Worm (Caenorhabditis elegans) whole organism, L4 larva: ENCODE measurements around the gene R09F10.5.

Experiments used
- F44E2.7 ChIP-seq: fragments of 200-800 bp; sonication (Bioruptor generic); IDR thresholded peaks from 2 replicates; pipeline ENCODE4 v2.1.2; 2022; ENCODE audit warnings: missing genetic modification characterization, missing compliant biosample characterization
- R02D3.7 ChIP-seq: fragments of 150-350 bp; sonication (generic microtip); optimal IDR thresholded peaks from 3 replicates; lab custom pipeline; 2014; ENCODE audit warnings: missing biosample characterization, missing genetic modification characterization
- T20F7.1 ChIP-seq: fragments of 200-800 bp; sonication (Bioruptor generic); optimal IDR thresholded peaks from 2 replicates; lab custom pipeline; 2018; ENCODE audit warnings: mild to moderate bottlenecking, missing genetic modification characterization, missing compliant biosample characterization
- Y75B8A.6 ChIP-seq: fragments of 200-800 bp; sonication (Bioruptor generic); IDR thresholded peaks from 2 replicates; pipeline ENCODE4 v1.3.6; 2022; ENCODE audit warnings: missing genetic modification reagents, missing genetic modification characterization, missing compliant biosample characterization
- ZK546.5 ChIP-seq, 2 experiments: sonication (generic microtip); optimal IDR thresholded peaks; 2 replicates each; lab custom pipeline; 2017; ENCODE audit warnings: missing biosample characterization in 2 of 2, missing genetic modification characterization in 2 of 2
- ama-1 ChIP-seq: fragments of 150-350 bp; optimal IDR thresholded peaks from 2 replicates; lab custom pipeline; 2014; ENCODE audit warnings: inconsistent platforms, mixed read lengths
- arid-1 ChIP-seq: fragments of 200-800 bp; sonication (Bioruptor generic); conservative IDR thresholded peaks from 2 replicates; pipeline ENCODE4 v1.3.6; 2022; ENCODE audit warnings: missing genetic modification reagents, missing genetic modification characterization, missing compliant biosample characterization
- cey-2 ChIP-seq: sonication (generic microtip); optimal IDR thresholded peaks from 3 replicates; lab custom pipeline; 2017; ENCODE audit warnings: missing genetic modification characterization, mild to moderate bottlenecking, missing compliant biosample characterization, antibody characterized with exemption, borderline replicate concordance; ENCODE audit not compliant: insufficient read depth
- daf-12 ChIP-seq: fragments of 150-350 bp; optimal IDR thresholded peaks from 2 replicates; lab custom pipeline; 2014; ENCODE audit warnings: missing biosample characterization, missing genetic modification reagents, missing genetic modification characterization
- daf-16 ChIP-seq, 3 experiments: sonication (generic microtip); optimal IDR thresholded peaks; 2 replicates each; lab custom pipeline; 2016 to 2017; ENCODE audit warnings: missing genetic modification characterization in 3 of 3, missing genetic modification reagents in 3 of 3, mild to moderate bottlenecking in 2 of 3, missing compliant biosample characterization in 2 of 3, missing biosample characterization in 1 of 3, moderate library complexity in 1 of 3
- daf-8 ChIP-seq: fragments of 200-800 bp; sonication (Bioruptor generic); IDR thresholded peaks from 2 replicates; pipeline ENCODE4 v1.3.6; 2022; ENCODE audit warnings: missing genetic modification characterization, missing compliant biosample characterization
- dmd-6 ChIP-seq: fragments of 200-800 bp; sonication (Bioruptor generic); IDR thresholded peaks from 2 replicates; pipeline ENCODE4 v1.3.6; 2022; ENCODE audit warnings: missing genetic modification reagents, missing genetic modification characterization, missing compliant biosample characterization
- dve-1 ChIP-seq: sonication (generic microtip); optimal IDR thresholded peaks from 2 replicates; lab custom pipeline; 2017; ENCODE audit warnings: antibody characterized with exemption, mild to moderate bottlenecking, missing genetic modification characterization, missing compliant biosample characterization; ENCODE audit not compliant: insufficient read depth
- egl-43 ChIP-seq: fragments of 200-800 bp; sonication (Bioruptor generic); IDR thresholded peaks from 2 replicates; pipeline ENCODE4 v1.3.6; 2022; ENCODE audit warnings: missing genetic modification reagents, missing genetic modification characterization, missing compliant biosample characterization
- hlh-11 ChIP-seq: fragments of 200-800 bp; sonication (Bioruptor generic); optimal IDR thresholded peaks from 2 replicates; lab custom pipeline; 2018; ENCODE audit warnings: mild to moderate bottlenecking, missing genetic modification characterization, missing compliant biosample characterization
- hlh-30 ChIP-seq: sonication (generic microtip); optimal IDR thresholded peaks from 2 replicates; lab custom pipeline; 2017; ENCODE audit warnings: antibody characterized with exemption, mild to moderate bottlenecking, missing genetic modification characterization, missing compliant biosample characterization; ENCODE audit not compliant: insufficient read depth
- hmg-1.1 ChIP-seq: fragments of 200-800 bp; sonication (Bioruptor generic); IDR thresholded peaks from 2 replicates; pipeline ENCODE4 v1.3.6; 2022; ENCODE audit warnings: missing genetic modification reagents, missing genetic modification characterization, missing compliant biosample characterization
- lin-13 ChIP-seq: fragments of 150-350 bp; optimal IDR thresholded peaks from 2 replicates; lab custom pipeline; 2014; ENCODE audit warnings: missing biosample characterization, missing genetic modification reagents, missing genetic modification characterization
- lin-29 ChIP-seq: fragments of 200-800 bp; sonication (Bioruptor generic); IDR thresholded peaks from 2 replicates; pipeline ENCODE4 v1.3.6; 2022; ENCODE audit warnings: missing genetic modification reagents, missing genetic modification characterization, missing compliant biosample characterization
- lin-38 ChIP-seq: fragments of 200-800 bp; sonication (Bioruptor generic); IDR thresholded peaks from 2 replicates; pipeline ENCODE4 v1.3.6; 2022; ENCODE audit warnings: missing genetic modification reagents, missing genetic modification characterization, missing compliant biosample characterization
- madf-9 ChIP-seq: fragments of 200-800 bp; sonication (Bioruptor generic); conservative IDR thresholded peaks from 2 replicates; pipeline ENCODE4 v1.3.6; 2022; ENCODE audit warnings: missing genetic modification reagents, missing genetic modification characterization, missing compliant biosample characterization
- mdl-1 ChIP-seq, 2 experiments: fragments of 150-350 bp in 1 of 2; sonication (generic microtip) in 1 of 2; optimal IDR thresholded peaks; 2 replicates each; lab custom pipeline; 2014 to 2017; ENCODE audit warnings: missing biosample characterization in 2 of 2, missing genetic modification characterization in 2 of 2
- mep-1 ChIP-seq: fragments of 150-350 bp; sonication (generic microtip); optimal IDR thresholded peaks from 3 replicates; lab custom pipeline; 2014; ENCODE audit warnings: missing biosample characterization, missing genetic modification characterization
- mxl-2 ChIP-seq: fragments of 200-800 bp; sonication (Bioruptor generic); conservative IDR thresholded peaks from 2 replicates; pipeline ENCODE4 v1.3.6; 2022; ENCODE audit warnings: missing genetic modification reagents, missing genetic modification characterization, missing compliant biosample characterization
- mxl-3 ChIP-seq: fragments of 200-800 bp; sonication (Bioruptor generic); optimal IDR thresholded peaks from 2 replicates; lab custom pipeline; 2018; ENCODE audit warnings: mild to moderate bottlenecking, missing genetic modification characterization, missing compliant biosample characterization
- nhr-10 ChIP-seq: fragments of 150-350 bp; optimal IDR thresholded peaks from 2 replicates; lab custom pipeline; 2014; ENCODE audit warnings: missing biosample characterization, missing genetic modification characterization
- nhr-25 ChIP-seq: sonication (generic microtip); optimal IDR thresholded peaks from 2 replicates; lab custom pipeline; 2017; ENCODE audit warnings: missing genetic modification characterization, mild to moderate bottlenecking, missing compliant biosample characterization, antibody characterized with exemption, moderate library complexity, borderline replicate concordance; ENCODE audit not compliant: insufficient read depth
- nhr-28 ChIP-seq: fragments of 150-350 bp; optimal IDR thresholded peaks from 2 replicates; lab custom pipeline; 2014; ENCODE audit warnings: missing biosample characterization, missing genetic modification characterization
- nhr-41 ChIP-seq: fragments of 200-800 bp; sonication (Bioruptor generic); IDR thresholded peaks from 2 replicates; pipeline ENCODE4 v1.3.6; 2022; ENCODE audit warnings: missing genetic modification reagents, missing genetic modification characterization, missing compliant biosample characterization
- nhr-42 ChIP-seq: fragments of 200-800 bp; sonication (Bioruptor generic); IDR thresholded peaks from 2 replicates; pipeline ENCODE4 v1.3.6; 2022; ENCODE audit warnings: missing genetic modification characterization, missing compliant biosample characterization
- nhr-6 ChIP-seq: fragments of 150-350 bp; optimal IDR thresholded peaks from 2 replicates; lab custom pipeline; 2014; ENCODE audit warnings: missing biosample characterization, missing genetic modification characterization
- nhr-77 ChIP-seq: fragments of 150-350 bp; optimal IDR thresholded peaks from 2 replicates; lab custom pipeline; 2014; ENCODE audit warnings: missing biosample characterization, missing genetic modification characterization
- pqm-1 ChIP-seq: sonication (generic microtip); optimal IDR thresholded peaks from 2 replicates; lab custom pipeline; 2017; ENCODE audit warnings: missing biosample characterization, missing genetic modification characterization
- sdz-12 ChIP-seq: fragments of 200-800 bp; sonication (Bioruptor generic); optimal IDR thresholded peaks from 2 replicates; lab custom pipeline; 2018; ENCODE audit warnings: mild to moderate bottlenecking, missing genetic modification characterization, missing compliant biosample characterization
- skn-1 ChIP-seq: fragments of 150-350 bp; optimal IDR thresholded peaks from 2 replicates; lab custom pipeline; 2014; ENCODE audit warnings: missing biosample characterization, missing genetic modification characterization
- spr-1 ChIP-seq: sonication (generic microtip); optimal IDR thresholded peaks from 2 replicates; lab custom pipeline; 2016; ENCODE audit warnings: mild to moderate bottlenecking, missing genetic modification characterization, missing compliant biosample characterization
- tag-97 ChIP-seq: fragments of 200-800 bp; sonication (Bioruptor generic); IDR thresholded peaks from 2 replicates; pipeline ENCODE4 v1.3.6; 2022; ENCODE audit warnings: missing genetic modification characterization, missing compliant biosample characterization
- tra-1 ChIP-seq: fragments of 200-800 bp; sonication (Bioruptor generic); IDR thresholded peaks from 2 replicates; pipeline ENCODE4 v1.3.6; 2022; ENCODE audit warnings: missing genetic modification reagents, missing genetic modification characterization, missing compliant biosample characterization
- unc-62 ChIP-seq, 3 experiments: fragments of 150-350 bp in 1 of 3; sonication (generic microtip); optimal IDR thresholded peaks in 2 of 3; peaks in 1 of 3; 1 replicate in 1 of 3; 2 replicates in 2 of 3; lab custom pipeline; 2014 to 2017; ENCODE audit warnings: missing biosample characterization in 3 of 3, missing genetic modification characterization in 3 of 3, missing genetic modification reagents in 3 of 3, missing genotype in 1 of 3
- zfp-3 ChIP-seq: fragments of 200-800 bp; sonication (Bioruptor generic); conservative IDR thresholded peaks from 2 replicates; pipeline ENCODE4 v1.3.6; 2022; ENCODE audit warnings: missing genetic modification reagents, missing genetic modification characterization, missing compliant biosample characterization
- ztf-11 ChIP-seq: fragments of 150-350 bp; optimal IDR thresholded peaks from 2 replicates; lab custom pipeline; 2014; ENCODE audit warnings: missing biosample characterization, missing genetic modification characterization

R09F10.5 gene

DNA sequence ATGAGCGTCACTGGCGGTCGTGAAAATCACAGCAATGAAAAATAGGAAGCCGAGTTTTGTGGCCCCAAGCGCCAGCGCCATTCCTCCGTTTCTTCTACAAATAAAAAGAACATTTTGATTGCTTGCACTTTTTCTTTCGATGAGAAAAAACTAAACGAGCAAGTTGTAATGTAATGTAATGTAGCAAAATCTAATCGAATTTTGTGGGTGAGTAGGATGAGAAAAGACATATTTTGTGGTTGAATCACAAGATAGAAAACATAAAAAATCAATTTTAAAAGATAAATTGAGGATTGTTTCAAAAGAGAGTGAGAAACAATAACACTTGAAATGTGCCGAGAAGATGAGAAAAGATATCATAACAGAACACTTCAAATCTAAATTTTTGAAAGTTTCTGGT is at the start of gene R09F10.5:
R09F10.5 (minus strand) TSS at position 101 of the 400 bp plus-strand sequence.
- no peak for TF ChIP-seq nhr-6 (tag; lab: Kevin White, UChicago)

DNA sequence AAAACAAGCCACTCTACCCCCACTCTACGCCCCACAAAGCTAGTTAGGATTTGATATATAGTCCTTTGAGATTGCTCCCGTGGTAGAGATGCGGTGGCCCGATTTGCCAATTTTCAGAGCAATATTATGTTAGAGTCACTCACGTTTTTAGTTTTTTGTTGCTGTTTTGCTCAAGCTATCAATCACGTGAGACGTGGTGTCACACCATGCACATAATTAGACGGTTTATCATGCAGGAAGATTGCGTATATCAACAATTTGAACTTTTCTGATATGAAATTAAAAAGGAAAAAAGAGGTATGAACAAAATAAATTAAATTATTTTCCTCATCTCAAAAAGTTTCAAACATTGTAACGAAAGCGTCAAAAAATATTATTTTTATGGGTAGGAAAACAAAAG is 48.8 kb upstream of the R09F10.5 start:
- TF ChIP-seq hlh-11 (tag; lab: Kevin White, UChicago) (peak; percentile 38), sdz-12 (GFP tag; lab: Kevin White, UChicago) (no peak), nhr-10 (tag; lab: Kevin White, UChicago) (no peak), dmd-6 (GFP tag; lab: Robert Waterston, UW) (peak; percentile 78), dve-1 (tag; lab: Kevin White, UChicago) (peak; percentile 62), daf-16 (GFP tag; optimal IDR thresholded peaks at IDR 0.05; lab: Kevin White, UChicago) (no peak), daf-16 (tag; optimal IDR thresholded peaks at IDR 0.05; lab: Kevin White, UChicago) (peak; percentile 59), ama-1 (lab: Kevin White, UChicago) (no peak), hlh-30 (tag; lab: Kevin White, UChicago) (peak; percentile 55), skn-1 (no peak), egl-43 (GFP tag; lab: Robert Waterston, UW) (no peak)

DNA sequence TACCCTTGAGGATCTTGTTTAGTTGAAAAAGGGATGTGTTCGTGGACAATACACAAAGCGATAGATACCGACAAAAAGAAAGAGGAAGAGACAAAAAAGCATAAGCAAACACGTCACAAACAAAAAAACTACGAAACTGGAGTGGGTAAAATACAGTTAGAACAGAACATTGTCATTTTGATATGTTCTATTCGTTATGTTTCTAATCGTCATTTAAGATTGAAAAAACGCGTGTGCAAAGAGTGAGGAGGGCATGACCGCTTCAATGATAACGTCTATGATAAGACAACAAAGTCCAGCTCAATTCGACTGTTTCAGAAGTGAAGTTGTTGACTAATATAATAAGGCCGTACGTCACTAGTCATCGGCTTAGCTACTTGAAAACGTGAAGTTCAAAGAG is 47.9 kb upstream of the R09F10.5 start:
- TF ChIP-seq daf-16 (GFP tag; optimal IDR thresholded peaks at IDR 0.05; lab: Kevin White, UChicago) (no peak), daf-16 (tag; optimal IDR thresholded peaks at IDR 0.05; lab: Kevin White, UChicago) (peak; percentile 89), daf-8 (GFP tag; lab: Robert Waterston, UW) (no peak), hlh-11 (tag; lab: Kevin White, UChicago) (peak; percentile 77), hlh-30 (tag; lab: Kevin White, UChicago) (peak; percentile 50), nhr-77 (tag; lab: Kevin White, UChicago) (peak; percentile 54), pqm-1 (tag; lab: Kevin White, UChicago) (peak; percentile 97), dve-1 (tag; lab: Kevin White, UChicago) (peak; percentile 69), nhr-28 (peak; percentile 87), dmd-6 (GFP tag; lab: Robert Waterston, UW) (peak; percentile 89), lin-29 (GFP tag; lab: Robert Waterston, UW) (no peak), unc-62 (GFP tag; optimal IDR thresholded peaks at IDR 0.05 in 1 of 2; lab: Kevin White, UChicago) (peak in 1 of 2 experiments; percentile 64), unc-62 (tag; optimal IDR thresholded peaks at IDR 0.05; lab: Kevin White, UChicago) (no peak), spr-1 (tag; lab: Kevin White, UChicago) (no peak), mxl-3 (GFP tag; lab: Kevin White, UChicago) (peak; percentile 47), mdl-1 (tag; optimal IDR thresholded peaks at IDR 0.05; lab: Kevin White, UChicago) (peak in 1 of 2 experiments; percentile 39), mep-1 (peak; percentile 47), tra-1 (GFP tag; lab: Robert Waterston, UW) (0 out of 2 replicates have a peak, but pooled peaks have one; percentile 15), zfp-3 (no peak), ZK546.5 (tag; optimal IDR thresholded peaks at IDR 0.05; lab: Kevin White, UChicago) (no peak)

DNA sequence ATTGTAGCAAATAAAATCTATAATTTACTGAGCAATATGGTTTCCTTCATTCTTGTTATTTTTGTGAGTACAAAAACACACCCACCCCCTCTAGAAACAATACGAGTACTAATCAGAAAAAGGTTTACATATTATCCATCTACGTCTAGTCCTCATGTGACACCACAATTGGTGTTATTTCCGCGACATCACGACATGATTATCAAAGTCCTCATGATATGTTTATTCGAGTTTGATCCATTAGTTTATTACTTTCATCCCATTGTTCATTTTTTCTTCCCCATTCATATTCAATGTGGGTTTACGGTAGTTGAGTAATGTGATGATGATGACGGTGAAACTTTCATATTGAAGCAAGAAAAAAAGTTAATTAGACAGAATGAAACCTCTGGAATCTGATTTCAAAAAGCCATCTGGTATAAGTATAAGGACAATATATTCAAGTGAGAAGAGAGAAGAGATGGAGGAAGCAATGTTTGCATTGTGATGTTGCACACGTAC is 46.8 kb upstream of the R09F10.5 start:
- TF ChIP-seq daf-12: no peak
- no peak for TF ChIP-seq nhr-42
- TF ChIP-seq ztf-11 (tag; lab: Kevin White, UChicago): no peak
- no peak for TF ChIP-seq cey-2 (tag; lab: Kevin White, UChicago)
- no peak for TF ChIP-seq R02D3.7 (tag; lab: Kevin White, UChicago)
- no peak for TF ChIP-seq arid-1 (GFP tag; lab: Robert Waterston, UW)
- no peak for TF ChIP-seq lin-38
- TF ChIP-seq T20F7.1 (GFP tag; lab: Kevin White, UChicago): no peak
- TF ChIP-seq nhr-25 (tag; lab: Kevin White, UChicago): no peak
- no peak for TF ChIP-seq mxl-2 (GFP tag; lab: Robert Waterston, UW)
- no peak for TF ChIP-seq madf-9
- TF ChIP-seq hlh-11 (tag; lab: Kevin White, UChicago): no peak
- no peak for TF ChIP-seq mdl-1 (tag; optimal IDR thresholded peaks at IDR 0.05; lab: Kevin White, UChicago)
- no peak for TF ChIP-seq tag-97 (GFP tag; lab: Robert Waterston, UW)
- no peak for TF ChIP-seq nhr-41 (GFP tag; lab: Robert Waterston, UW)
- no peak for TF ChIP-seq F44E2.7 (GFP tag; lab: Robert Waterston, UW)
- no peak for TF ChIP-seq lin-13
- TF ChIP-seq hmg-1.1 (GFP tag; lab: Robert Waterston, UW): no peak
- no peak for TF ChIP-seq Y75B8A.6 (GFP tag; lab: Robert Waterston, UW)
